Worm (Caenorhabditis elegans): Measurements from ENCODE around the gene lgc-5.
"Not testable (repeated sequence)": the region's sequence is repeated elsewhere in the genome, so short reads cannot be mapped to it uniquely, and the experiment has no call there.

The lgc-5 gene

DNA sequence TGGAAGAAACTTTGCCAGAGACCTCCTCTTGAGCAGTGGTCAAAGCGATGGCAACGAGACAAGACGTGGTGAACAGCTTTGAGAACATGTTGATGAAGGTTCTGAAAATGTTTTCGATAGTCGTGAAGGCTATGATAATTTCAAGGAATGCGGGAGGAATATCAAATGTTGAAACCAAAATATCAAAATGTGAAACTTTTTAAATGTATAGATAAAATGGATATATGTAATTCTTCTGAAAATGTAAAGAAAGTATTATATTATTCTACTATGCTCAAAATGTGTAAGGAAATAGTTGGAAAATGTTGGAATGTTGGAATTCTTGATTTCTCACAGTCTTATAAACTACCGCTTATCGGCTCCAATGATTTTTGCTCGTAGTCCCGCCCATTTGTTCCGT is 26.6 kb downstream of the lgc-5 start, which contains the start of gene D2096.6:
Gene D2096.6 (minus strand): TSS at position 101 of the 400 bp plus-strand sequence.
- TF ChIP-seq unc-62 (GFP tag; optimal IDR thresholded peaks at IDR 0.05), result no peak

- no peak for TF ChIP-seq unc-62 (GFP tag; optimal IDR thresholded peaks at IDR 0.05)
These were observed 32.9 kb downstream of the lgc-5 start for ce11 chrIV:8375381-8375780.

DNA sequence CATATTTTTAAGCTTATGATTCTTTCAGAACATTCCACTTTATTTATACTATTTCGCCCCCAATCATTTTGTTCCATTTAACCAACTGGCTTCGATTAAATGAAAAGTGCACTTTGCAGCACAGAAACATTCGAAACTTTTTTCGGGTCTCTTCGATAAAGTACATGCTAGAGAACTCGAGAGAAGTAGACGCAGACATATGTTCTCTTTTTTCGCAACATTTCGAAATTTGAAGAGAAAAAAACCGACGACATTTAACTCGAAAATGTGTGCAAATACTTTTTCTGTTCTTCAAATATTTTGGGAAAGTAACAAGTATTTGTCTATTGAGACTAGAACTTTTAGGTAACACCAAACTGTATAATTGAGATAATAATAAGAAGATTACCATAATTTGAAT is 34.4 kb downstream of the lgc-5 start:
- no peak for TF ChIP-seq unc-62 (GFP tag; optimal IDR thresholded peaks at IDR 0.05)

DNA sequence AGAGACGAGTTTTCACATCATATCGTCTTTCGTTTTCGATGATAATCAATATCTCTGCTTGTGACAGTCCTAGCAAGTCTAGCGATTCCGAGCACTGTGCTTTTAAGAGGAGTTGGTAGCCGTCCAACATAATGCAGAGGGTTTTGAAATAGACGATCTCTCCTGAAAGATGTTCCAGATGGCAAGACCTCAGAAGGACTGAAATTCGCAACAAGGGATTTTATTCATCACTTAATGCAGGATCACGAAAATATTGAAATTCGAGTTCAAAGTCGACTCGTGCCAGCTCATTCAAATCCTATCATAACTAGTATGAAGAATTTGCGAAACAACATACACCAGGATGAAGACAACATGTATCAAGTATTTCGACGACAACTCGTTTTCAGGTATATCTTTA is 35.0 kb downstream of the lgc-5 start, which contains the start of gene D2096.7:
Gene D2096.7 (minus strand): TSS at position 130 of the 400 bp plus-strand sequence.
- no peak for TF ChIP-seq unc-62 (GFP tag; optimal IDR thresholded peaks at IDR 0.05)

- TF ChIP-seq unc-62 (GFP tag; optimal IDR thresholded peaks at IDR 0.05), result no peak
These were observed 35.8 kb downstream of the lgc-5 start for ce11 chrIV:8378280-8378679.

- no peak for TF ChIP-seq unc-62 (GFP tag; optimal IDR thresholded peaks at IDR 0.05)
These were observed 36.8 kb downstream of the lgc-5 start, which contains the start of gene nap-1 for ce11 chrIV:8379278-8379677. nap-1 (minus strand) TSS chrIV:8379319.

DNA sequence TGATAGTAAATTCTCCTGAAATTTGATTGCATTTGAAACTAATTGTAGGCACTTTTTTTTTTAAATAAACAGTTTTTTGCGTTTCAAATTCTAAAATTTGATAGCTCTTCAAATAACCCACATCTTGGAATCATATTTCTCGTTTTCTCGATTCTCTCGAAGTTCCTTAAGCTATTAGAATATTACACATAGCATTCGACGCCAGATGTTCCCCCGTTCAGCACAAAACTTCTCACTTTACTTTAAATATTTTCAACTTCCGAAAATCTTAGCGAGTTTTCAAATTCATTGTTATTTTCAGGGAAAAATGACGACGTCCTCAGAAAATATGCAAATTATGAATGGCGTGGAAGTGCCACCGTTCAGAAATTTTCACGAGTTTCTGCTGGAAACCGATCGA is 37.2 kb downstream of the lgc-5 start, which contains the start of gene praf-3:
Gene praf-3 (plus strand): TSS at position 301 of the 400 bp plus-strand sequence.
- no peak for TF ChIP-seq unc-62 (GFP tag; optimal IDR thresholded peaks at IDR 0.05)

DNA sequence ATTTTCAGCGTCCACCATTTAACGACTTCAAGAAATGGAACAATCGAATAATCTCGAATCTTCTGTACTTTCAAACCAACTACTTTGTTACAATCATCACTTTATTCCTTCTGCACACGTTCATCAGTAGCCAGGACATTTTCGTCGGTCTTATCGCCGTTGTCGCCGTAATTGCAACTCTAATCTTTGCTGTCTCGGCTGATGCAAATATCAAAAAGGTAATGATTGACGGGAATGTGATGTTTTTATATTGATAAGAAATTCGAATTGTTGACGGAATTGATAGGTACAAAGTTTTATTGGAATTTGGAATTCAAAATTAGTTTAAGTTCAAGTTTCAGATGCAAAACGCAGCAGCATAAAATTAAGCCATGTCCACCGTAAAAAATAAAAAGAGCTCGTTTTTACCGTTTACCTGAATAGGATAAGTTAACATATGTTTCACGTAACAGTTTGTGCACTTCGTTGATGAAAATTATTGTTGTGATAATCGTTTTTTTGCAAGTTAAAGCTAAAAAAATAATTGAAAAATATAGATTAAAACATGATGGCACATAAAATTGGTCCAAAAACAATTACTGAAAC is 37.9 kb downstream of the lgc-5 start:
- TF ChIP-seq unc-62 (GFP tag; optimal IDR thresholded peaks at IDR 0.05), result no peak

DNA sequence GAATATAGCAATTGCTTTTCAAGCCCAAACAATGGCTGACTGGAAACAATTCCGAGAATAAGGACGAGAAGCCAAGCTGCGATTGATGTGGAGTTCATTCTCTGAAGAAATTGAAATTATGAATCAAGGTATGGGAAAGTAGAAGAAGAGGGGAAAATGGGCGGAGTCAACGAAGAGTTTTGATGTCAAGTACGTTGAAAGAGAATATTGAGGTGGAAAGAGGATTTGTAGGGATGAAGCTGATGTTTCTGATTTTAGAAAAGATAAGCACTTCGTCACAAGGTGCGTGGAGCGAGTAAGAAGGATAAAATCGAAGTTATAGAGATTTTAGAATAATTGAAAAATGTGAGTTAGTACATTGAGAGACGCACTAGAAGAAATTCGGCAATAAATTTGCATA is 40.2 kb downstream of the lgc-5 start, which contains the start of gene D2096.9:
Gene D2096.9 (minus strand): TSS at position 101 of the 400 bp plus-strand sequence.
- TF ChIP-seq unc-62 (GFP tag; optimal IDR thresholded peaks at IDR 0.05), result no peak

ce11 chrIV:8384737-8385136 is 42.3 kb downstream of the lgc-5 start:
- TF ChIP-seq unc-62 (GFP tag; optimal IDR thresholded peaks at IDR 0.05), result no peak

DNA sequence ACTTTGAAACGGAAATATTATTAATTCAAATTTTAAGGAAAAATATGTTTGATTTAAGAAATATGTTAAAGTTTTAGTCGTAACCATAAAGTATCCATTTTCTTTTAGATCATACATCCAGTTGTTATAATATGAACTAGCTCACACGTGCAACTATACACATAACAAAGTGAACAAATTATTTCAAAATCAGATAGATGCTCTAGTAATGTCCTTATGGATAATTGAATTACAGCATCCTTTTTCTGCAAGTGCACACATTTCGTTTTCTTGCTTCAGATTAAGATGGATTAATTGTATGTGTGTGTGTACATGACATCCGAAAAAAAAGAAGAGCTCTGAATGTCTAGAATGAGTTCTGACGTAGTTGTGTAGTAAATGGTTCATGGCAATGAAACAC is 43.2 kb downstream of the lgc-5 start:
- TF ChIP-seq unc-62 (GFP tag; optimal IDR thresholded peaks at IDR 0.05), result no peak

DNA sequence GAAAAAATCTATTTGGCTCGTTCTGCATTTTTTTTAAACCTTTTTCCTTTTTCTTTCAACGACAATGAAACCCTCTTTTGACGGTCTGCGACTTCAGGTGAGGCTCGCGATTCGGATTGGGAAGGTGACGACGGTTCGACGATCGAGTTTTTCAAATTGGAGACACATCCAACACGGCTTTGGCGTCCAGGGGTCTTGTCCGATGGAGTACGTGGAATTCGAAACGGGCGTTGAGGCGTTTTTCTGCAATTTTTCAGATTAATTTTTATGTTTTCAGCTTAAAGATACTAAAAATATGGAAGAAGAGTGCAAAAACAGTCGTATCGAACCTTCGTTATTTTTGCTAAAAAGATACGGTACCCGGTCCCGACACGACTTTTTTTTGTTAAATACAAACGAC is 46.7 kb downstream of the lgc-5 start, which contains the start of gene D2096.10:
Gene D2096.10 (minus strand): TSS at position 101 of the 400 bp plus-strand sequence.
- TF ChIP-seq unc-62 (GFP tag; optimal IDR thresholded peaks at IDR 0.05), result not testable (repeated sequence)

DNA sequence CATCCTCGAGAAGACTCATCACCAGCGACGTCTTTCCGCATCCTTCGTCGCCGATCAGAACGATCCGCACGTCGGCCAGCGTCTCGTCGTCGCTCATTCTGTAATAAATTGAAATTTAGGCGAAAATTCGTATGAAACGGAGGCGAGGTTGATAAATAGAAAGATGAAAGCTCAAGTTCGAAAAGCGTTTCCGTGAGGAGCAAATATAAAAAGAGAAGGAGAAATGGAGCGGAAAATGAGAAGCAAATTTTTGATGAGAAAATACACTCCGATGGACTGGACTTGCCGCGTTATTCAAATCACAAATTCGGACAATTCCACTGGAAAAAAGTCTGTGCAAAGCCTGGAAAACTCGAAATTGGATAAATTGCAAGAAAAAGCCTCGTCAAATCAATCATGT is 51.6 kb downstream of the lgc-5 start, which contains the start of gene D2096.11:
Gene D2096.11 (minus strand): TSS at position 101 of the 400 bp plus-strand sequence.
- no peak for TF ChIP-seq unc-62 (GFP tag; optimal IDR thresholded peaks at IDR 0.05)

Measured in whole organism, dauer.